Fruit fly (Drosophila melanogaster): ENCODE results near the gene CG13454.

CG13454 gene

dm6 chr3L:15530638-15531225 is 13.9 kb upstream of the CG13454 start:
- TF ChIP-seq Hnf4 (GFP tag; optimal IDR thresholded peaks at IDR 0.05): peak; percentile 25
- TF ChIP-seq sage (GFP tag; optimal IDR thresholded peaks at IDR 0.05): peak; percentile 64
- no peak for TF ChIP-seq GATAd (GFP tag; optimal IDR thresholded peaks at IDR 0.05)
- TF ChIP-seq brk (GFP tag; optimal IDR thresholded peaks at IDR 0.05): peak; percentile 58
- TF ChIP-seq psq (GFP tag; optimal IDR thresholded peaks at IDR 0.05): no peak
- TF ChIP-seq Sp1 (GFP tag; optimal IDR thresholded peaks at IDR 0.05): peak; percentile 50
- TF ChIP-seq br (GFP tag; optimal IDR thresholded peaks at IDR 0.05): peak; percentile 15
- peak; percentile 26 for TF ChIP-seq rgr (GFP tag; optimal IDR thresholded peaks at IDR 0.05)
- TF ChIP-seq woc (GFP tag; optimal IDR thresholded peaks at IDR 0.05): no peak
- peak; percentile 47 for TF ChIP-seq OdsH (GFP tag; optimal IDR thresholded peaks at IDR 0.05)
- peak; percentile 54 for TF ChIP-seq h (GFP tag; optimal IDR thresholded peaks at IDR 0.05)
- peak; percentile 41 for TF ChIP-seq fru (GFP tag; optimal IDR thresholded peaks at IDR 0.05)
- TF ChIP-seq dl (GFP tag; optimal IDR thresholded peaks at IDR 0.05; ENCODE audit: insufficient read depth in 1 of 2, partially characterized antibody in 2 of 2): no peak

- TF ChIP-seq Rel (GFP tag; optimal IDR thresholded peaks at IDR 0.05) (no peak), Rel (tag; optimal IDR thresholded peaks at IDR 0.05) (no peak), CrebA (GFP tag; optimal IDR thresholded peaks at IDR 0.05; ENCODE audit: borderline replicate concordance) (no peak), Abd-B (GFP tag; optimal IDR thresholded peaks at IDR 0.05) (no peak), Dfd (GFP tag; optimal IDR thresholded peaks at IDR 0.05) (no peak), fru (GFP tag; optimal IDR thresholded peaks at IDR 0.05) (no peak), brk (GFP tag; optimal IDR thresholded peaks at IDR 0.05) (no peak), tai (GFP tag; optimal IDR thresholded peaks at IDR 0.05) (no peak), foxo (GFP tag; optimal IDR thresholded peaks at IDR 0.05) (no peak), pan (optimal IDR thresholded peaks at IDR 0.05) (no peak), Sp1 (GFP tag; optimal IDR thresholded peaks at IDR 0.05) (no peak), CG9705 (GFP tag; optimal IDR thresholded peaks at IDR 0.05) (no peak), woc (GFP tag; optimal IDR thresholded peaks at IDR 0.05) (no peak), br (GFP tag; optimal IDR thresholded peaks at IDR 0.05) (no peak), GATAd (GFP tag; optimal IDR thresholded peaks at IDR 0.05) (no peak), dsf (GFP tag; optimal IDR thresholded peaks at IDR 0.05; ENCODE audit: borderline replicate concordance) (no peak), sv (GFP tag; optimal IDR thresholded peaks at IDR 0.05) (no peak), CG32264 (GFP tag; optimal IDR thresholded peaks at IDR 0.05) (no peak), usp (GFP tag; optimal IDR thresholded peaks at IDR 0.05) (no peak), Mio (GFP tag; optimal IDR thresholded peaks at IDR 0.05) (no peak), Myc (optimal IDR thresholded peaks at IDR 0.05) (no peak)
Observed at dm6 chr3L:15530071-15530470, 13.2 kb upstream of the CG13454 start.

dm6 chr3L:15529143-15529542 is 12.3 kb upstream of the CG13454 start, which contains the start of gene obst-H:
obst-H (minus strand) TSS chr3L:15529243.
- no peak for TF ChIP-seq br (GFP tag; optimal IDR thresholded peaks at IDR 0.05)
- no peak for TF ChIP-seq OdsH (GFP tag; optimal IDR thresholded peaks at IDR 0.05)
- no peak for TF ChIP-seq psq (GFP tag; optimal IDR thresholded peaks at IDR 0.05)
- no peak for TF ChIP-seq CG32264 (GFP tag; optimal IDR thresholded peaks at IDR 0.05)
- TF ChIP-seq CrebA (GFP tag; optimal IDR thresholded peaks at IDR 0.05; ENCODE audit: borderline replicate concordance): no peak
- TF ChIP-seq Vsx2 (GFP tag; optimal IDR thresholded peaks at IDR 0.05; ENCODE audit: partially characterized antibody): no peak
- TF ChIP-seq dl (GFP tag; optimal IDR thresholded peaks at IDR 0.05; ENCODE audit: insufficient read depth in 1 of 2, partially characterized antibody in 2 of 2): no peak
- TF ChIP-seq CG9705 (GFP tag; optimal IDR thresholded peaks at IDR 0.05): no peak
- no peak for TF ChIP-seq Mio (GFP tag; optimal IDR thresholded peaks at IDR 0.05)
- TF ChIP-seq dmrt93B (GFP tag; optimal IDR thresholded peaks at IDR 0.05): no peak
- TF ChIP-seq sv (GFP tag; optimal IDR thresholded peaks at IDR 0.05): no peak
- no peak for TF ChIP-seq sage (GFP tag; optimal IDR thresholded peaks at IDR 0.05)
- no peak for TF ChIP-seq woc (GFP tag; optimal IDR thresholded peaks at IDR 0.05)
- TF ChIP-seq N (GFP tag; optimal IDR thresholded peaks at IDR 0.05): no peak
- no peak for TF ChIP-seq Dfd (GFP tag; optimal IDR thresholded peaks at IDR 0.05)
- no peak for TF ChIP-seq pan (optimal IDR thresholded peaks at IDR 0.05)

dm6 chr3L:15528096-15528495 is 11.2 kb upstream of the CG13454 start, which contains the start of gene CG42728:
CG42728 (minus strand) TSS chr3L:15528196.
- TF ChIP-seq br (GFP tag; optimal IDR thresholded peaks at IDR 0.05) (no peak), Dif (GFP tag; optimal IDR thresholded peaks at IDR 0.05; ENCODE audit: partially characterized antibody) (no peak), woc (GFP tag; optimal IDR thresholded peaks at IDR 0.05) (no peak), Jra (GFP tag; optimal IDR thresholded peaks at IDR 0.05) (no peak), Dfd (GFP tag; optimal IDR thresholded peaks at IDR 0.05) (no peak), CG9705 (GFP tag; optimal IDR thresholded peaks at IDR 0.05) (no peak), Mio (GFP tag; optimal IDR thresholded peaks at IDR 0.05) (no peak), CrebA (GFP tag; optimal IDR thresholded peaks at IDR 0.05; ENCODE audit: borderline replicate concordance) (no peak), tai (GFP tag; optimal IDR thresholded peaks at IDR 0.05) (no peak)
